Worm (Caenorhabditis elegans) whole organism, L4 larva: ENCODE results near the gene F28B1.9.

Experiments used
- T26A8.4 ChIP-seq: fragments of 200-800 bp; sonication (Bioruptor generic); IDR thresholded peaks from 2 replicates; pipeline ENCODE4 v1.3.6; 2022; ENCODE audit warnings: missing genetic modification characterization, missing compliant biosample characterization
- ama-1 ChIP-seq: fragments of 150-350 bp; optimal IDR thresholded peaks from 2 replicates; lab custom pipeline; 2014; ENCODE audit warnings: inconsistent platforms, mixed read lengths
- ceh-82 ChIP-seq: sonication (generic microtip); optimal IDR thresholded peaks from 2 replicates; lab custom pipeline; 2017; ENCODE audit warnings: missing biosample characterization, missing genetic modification characterization
- cey-2 ChIP-seq: sonication (generic microtip); optimal IDR thresholded peaks from 3 replicates; lab custom pipeline; 2017; ENCODE audit warnings: missing genetic modification characterization, mild to moderate bottlenecking, missing compliant biosample characterization, antibody characterized with exemption, borderline replicate concordance; ENCODE audit not compliant: insufficient read depth
- fos-1 ChIP-seq: fragments of 150-350 bp; optimal IDR thresholded peaks from 2 replicates; lab custom pipeline; 2014; ENCODE audit warnings: missing biosample characterization, missing genetic modification characterization
- lin-38 ChIP-seq: fragments of 200-800 bp; sonication (Bioruptor generic); IDR thresholded peaks from 2 replicates; pipeline ENCODE4 v1.3.6; 2022; ENCODE audit warnings: missing genetic modification reagents, missing genetic modification characterization, missing compliant biosample characterization
- nhr-11 ChIP-seq: fragments of 150-350 bp; optimal IDR thresholded peaks from 2 replicates; lab custom pipeline; 2014; ENCODE audit warnings: missing biosample characterization, missing genetic modification characterization
- nhr-42 ChIP-seq: fragments of 200-800 bp; sonication (Bioruptor generic); IDR thresholded peaks from 2 replicates; pipeline ENCODE4 v1.3.6; 2022; ENCODE audit warnings: missing genetic modification characterization, missing compliant biosample characterization

DNA sequence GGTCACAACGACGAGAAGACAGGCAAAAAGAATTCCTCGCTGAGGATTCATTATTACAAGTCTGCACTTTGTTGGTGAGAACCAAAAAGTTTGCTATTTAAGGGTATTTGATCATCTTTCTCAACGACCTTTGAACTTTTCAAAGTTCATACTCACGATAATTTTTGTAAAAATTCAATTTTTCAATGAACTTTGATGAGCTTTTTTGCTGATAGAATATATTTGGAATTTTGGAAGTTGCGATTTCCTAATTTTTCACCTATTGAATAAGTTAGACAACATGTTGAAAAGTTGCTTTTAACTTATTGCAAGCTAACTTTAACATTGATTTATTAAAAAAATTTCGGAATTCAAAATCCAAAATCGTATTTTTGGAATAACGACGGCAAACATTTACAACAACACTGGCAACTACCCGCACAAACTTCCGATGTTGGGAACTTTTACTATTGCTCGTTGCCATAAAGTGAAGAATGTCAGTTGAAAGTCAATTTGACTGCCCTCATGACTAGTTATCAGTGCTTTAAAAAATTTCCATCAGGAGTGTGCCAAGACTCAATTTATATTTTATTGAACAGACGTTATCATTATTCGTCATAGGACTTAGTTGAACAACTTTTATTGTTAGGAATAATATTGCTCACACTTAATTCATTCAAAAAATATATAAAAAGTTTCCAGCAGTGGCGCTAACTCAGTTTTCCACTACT is 38.9 kb upstream of the F28B1.9 start, which contains the start of the genes F49H6.8 and F49H6.5:
- TF ChIP-seq T26A8.4 (GFP tag; lab: Robert Waterston, UW): no peak
- TF ChIP-seq nhr-42 (GFP tag; lab: Robert Waterston, UW): no peak
- TF ChIP-seq nhr-11 (tag; lab: Kevin White, UChicago): no peak
- no peak for TF ChIP-seq ceh-82
- TF ChIP-seq ama-1 (lab: Kevin White, UChicago): no peak
- no peak for TF ChIP-seq fos-1 (tag; lab: Kevin White, UChicago)
- no peak for TF ChIP-seq lin-38 (GFP tag; lab: Robert Waterston, UW)
- no peak for TF ChIP-seq cey-2 (tag; lab: Kevin White, UChicago)
